Worm (Caenorhabditis elegans) whole organism, midembryonic: ENCODE results near the gene lap-1.

Experiments used
- flt-1 ChIP-seq: fragments of 200-800 bp; sonication (Bioruptor generic); IDR thresholded peaks from 2 replicates; pipeline ENCODE4 v1.3.6; 2022; ENCODE audit warnings: missing genetic modification characterization, missing compliant biosample characterization
- klf-2 ChIP-seq: fragments of 200-800 bp; sonication (Bioruptor generic); conservative IDR thresholded peaks from 2 replicates; pipeline ENCODE4 v1.3.6; 2022; ENCODE audit warnings: missing genetic modification reagents, missing genetic modification characterization, missing compliant biosample characterization

DNA sequence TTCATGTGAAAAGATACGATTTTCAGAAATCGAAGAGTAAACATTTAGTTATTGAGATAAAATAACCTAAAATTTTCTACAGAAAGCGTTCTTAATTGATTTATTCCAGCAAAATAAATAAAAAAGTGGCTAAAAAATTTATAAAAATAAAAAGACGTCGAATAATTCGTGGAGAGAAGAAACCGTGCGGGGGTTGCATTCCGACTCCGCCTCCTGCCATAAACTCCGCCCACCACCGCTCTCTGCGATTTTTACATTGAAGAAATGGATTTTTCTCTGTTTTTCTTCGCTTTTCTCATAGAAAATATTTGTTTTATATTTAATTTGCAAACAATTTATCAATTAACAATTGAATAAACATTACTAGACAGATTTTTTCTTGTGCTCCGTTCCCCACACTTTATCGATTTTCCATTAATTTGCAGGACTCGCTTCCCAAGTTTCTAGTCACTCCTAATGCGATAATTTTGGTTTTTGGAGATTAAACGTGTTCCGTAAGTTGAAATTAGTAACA is 3.8 kb upstream of the lap-1 start, which contains the start of the genes ubxn-4 and cyy-1:
- 0 out of 2 replicates have a peak, but pooled peaks have one; percentile 17 for TF ChIP-seq flt-1 (GFP tag; lab: Robert Waterston, UW)
- TF ChIP-seq klf-2 (GFP tag; lab: Robert Waterston, UW), result no peak
